Worm (Caenorhabditis elegans) whole organism, L1 larva: Measurements from ENCODE around the gene prp-3.

Source experiments
- C16A3.4 ChIP-seq: fragments of 150-350 bp; optimal IDR thresholded peaks from 2 replicates; lab custom pipeline; 2014; ENCODE audit warnings: missing biosample characterization, missing genetic modification characterization
- C34B4.2 ChIP-seq: sonication (generic microtip); optimal IDR thresholded peaks from 2 replicates; lab custom pipeline; 2017; ENCODE audit warnings: mild to moderate bottlenecking, missing genetic modification characterization, missing compliant biosample characterization
- F16B12.6 ChIP-seq: fragments of 150-350 bp; optimal IDR thresholded peaks from 2 replicates; lab custom pipeline; 2014; ENCODE audit warnings: missing biosample characterization, missing genetic modification characterization
- aly-2 ChIP-seq: fragments of 150-350 bp; optimal IDR thresholded peaks from 2 replicates; lab custom pipeline; 2014; ENCODE audit warnings: missing biosample characterization, missing genetic modification characterization
- ceh-63 ChIP-seq: fragments of 200-800 bp; sonication (Bioruptor generic); optimal IDR thresholded peaks from 2 replicates; lab custom pipeline; 2018; ENCODE audit warnings: mild to moderate bottlenecking, missing genetic modification characterization, missing compliant biosample characterization
- ceh-90 ChIP-seq: sonication (generic microtip); optimal IDR thresholded peaks from 2 replicates; lab custom pipeline; 2016; ENCODE audit warnings: missing genetic modification characterization, missing compliant biosample characterization
- dpl-1 ChIP-seq, 3 experiments: fragments of 150-350 bp in 2 of 3; sonication (generic microtip) in 1 of 3; optimal IDR thresholded peaks; 2 replicates each; lab custom pipeline; 2014 to 2017; ENCODE audit warnings: missing biosample characterization in 3 of 3, missing genetic modification characterization in 3 of 3, missing genetic modification reagents in 3 of 3
- efl-1 ChIP-seq, 4 experiments: fragments of 150-350 bp; optimal IDR thresholded peaks in 3 of 4; peaks in 1 of 4; 1 replicate in 1 of 4; 2 replicates in 3 of 4; lab custom pipeline; 2014; ENCODE audit warnings: missing biosample characterization in 2 of 4, missing genetic modification characterization in 2 of 4, missing genetic modification reagents in 2 of 4
- egl-13 ChIP-seq: sonication (generic microtip); optimal IDR thresholded peaks from 2 replicates; lab custom pipeline; 2016; ENCODE audit warnings: missing genotype, missing genetic modification reagents, missing genetic modification characterization, missing compliant biosample characterization
- fkh-8 ChIP-seq: sonication (generic microtip); optimal IDR thresholded peaks from 2 replicates; lab custom pipeline; 2016; ENCODE audit warnings: mild to moderate bottlenecking, missing genetic modification characterization, missing compliant biosample characterization
- grh-1 ChIP-seq: fragments of 200-800 bp; sonication (Bioruptor generic); IDR thresholded peaks from 2 replicates; pipeline ENCODE4 v1.3.6; 2022; ENCODE audit warnings: missing genetic modification reagents, missing genetic modification characterization, missing compliant biosample characterization
- hlh-17 ChIP-seq: fragments of 200-800 bp; sonication (Bioruptor generic); optimal IDR thresholded peaks from 2 replicates; lab custom pipeline; 2018; ENCODE audit warnings: missing genetic modification characterization, mild to moderate bottlenecking, missing compliant biosample characterization, moderate library complexity, borderline replicate concordance
- hlh-4 ChIP-seq: sonication (generic microtip); optimal IDR thresholded peaks from 2 replicates; lab custom pipeline; 2016; ENCODE audit warnings: mild to moderate bottlenecking, missing genetic modification characterization, missing compliant biosample characterization
- hpl-2 ChIP-seq: fragments of 150-350 bp; optimal IDR thresholded peaks from 2 replicates; lab custom pipeline; 2014; ENCODE audit warnings: missing biosample characterization, missing genetic modification reagents, missing genetic modification characterization
- irx-1 ChIP-seq: sonication (generic microtip); optimal IDR thresholded peaks from 2 replicates; lab custom pipeline; 2016; ENCODE audit warnings: missing genetic modification characterization, missing compliant biosample characterization
- isw-1 ChIP-seq: fragments of 200-800 bp; sonication (Bioruptor generic); IDR thresholded peaks from 2 replicates; pipeline ENCODE4 v1.3.6; 2022; ENCODE audit warnings: missing genetic modification characterization, missing compliant biosample characterization
- lin-13 ChIP-seq: fragments of 150-350 bp; optimal IDR thresholded peaks from 2 replicates; lab custom pipeline; 2014; ENCODE audit warnings: missing biosample characterization, missing genetic modification reagents, missing genetic modification characterization
- lin-15B ChIP-seq: fragments of 150-350 bp; sonication (generic microtip); optimal IDR thresholded peaks from 3 replicates; lab custom pipeline; 2014; ENCODE audit warnings: missing biosample characterization, missing genetic modification characterization
- lin-35 ChIP-seq, 2 experiments: fragments of 150-350 bp; optimal IDR thresholded peaks; 2 replicates each; lab custom pipeline; 2014; ENCODE audit warnings: missing biosample characterization in 2 of 2, missing genetic modification characterization in 2 of 2, missing genetic modification reagents in 2 of 2
- lsy-2 ChIP-seq, 2 experiments: fragments of 150-350 bp; optimal IDR thresholded peaks; 2 replicates each; lab custom pipeline; 2014; ENCODE audit warnings: missing biosample characterization in 2 of 2, missing genetic modification characterization in 2 of 2
- mdl-1 ChIP-seq, 2 experiments: fragments of 150-350 bp; optimal IDR thresholded peaks; 2 replicates each; lab custom pipeline; 2014 to 2017; ENCODE audit warnings: missing biosample characterization in 2 of 2, missing genetic modification characterization in 2 of 2, inconsistent platforms in 1 of 2
- mef-2 ChIP-seq: fragments of 150-350 bp; optimal IDR thresholded peaks from 2 replicates; lab custom pipeline; 2014; ENCODE audit warnings: missing biosample characterization, missing genetic modification characterization
- mep-1 ChIP-seq: fragments of 150-350 bp; optimal IDR thresholded peaks from 2 replicates; lab custom pipeline; 2014; ENCODE audit warnings: missing biosample characterization, missing genetic modification characterization
- nhr-19 ChIP-seq: fragments of 200-800 bp; sonication (Bioruptor generic); conservative IDR thresholded peaks from 2 replicates; pipeline ENCODE4 v1.3.6; 2022; ENCODE audit warnings: missing genetic modification characterization, missing compliant biosample characterization
- nhr-20 ChIP-seq: sonication (generic microtip); optimal IDR thresholded peaks from 2 replicates; lab custom pipeline; 2016; ENCODE audit warnings: mild to moderate bottlenecking, missing genetic modification characterization, missing compliant biosample characterization
- nhr-28 ChIP-seq: fragments of 150-350 bp; optimal IDR thresholded peaks from 2 replicates; lab custom pipeline; 2014; ENCODE audit warnings: missing biosample characterization, missing genetic modification characterization
- nhr-71 ChIP-seq: sonication (generic microtip); optimal IDR thresholded peaks from 2 replicates; lab custom pipeline; 2016; ENCODE audit warnings: mild to moderate bottlenecking, missing genetic modification characterization, moderate library complexity, missing compliant biosample characterization
- nhr-76 ChIP-seq: sonication (generic microtip); optimal IDR thresholded peaks from 2 replicates; lab custom pipeline; 2017; ENCODE audit warnings: missing biosample characterization, missing genetic modification characterization
- nhr-77 ChIP-seq: fragments of 150-350 bp; optimal IDR thresholded peaks from 2 replicates; lab custom pipeline; 2014; ENCODE audit warnings: missing biosample characterization, missing genetic modification characterization
- nhr-84 ChIP-seq: sonication (generic microtip); optimal IDR thresholded peaks from 2 replicates; lab custom pipeline; 2017; ENCODE audit warnings: missing biosample characterization, missing genetic modification characterization
- nhr-85 ChIP-seq: sonication (generic microtip); peaks from one replicate; lab custom pipeline; 2016; ENCODE audit warnings: missing genetic modification characterization, inconsistent platforms, missing compliant biosample characterization
- nhr-90 ChIP-seq: sonication (generic microtip); optimal IDR thresholded peaks from 2 replicates; lab custom pipeline; 2016; ENCODE audit warnings: mild to moderate bottlenecking, missing genetic modification characterization, missing compliant biosample characterization; ENCODE audit not compliant: poor library complexity
- pag-3 ChIP-seq: sonication (generic microtip); optimal IDR thresholded peaks from 2 replicates; lab custom pipeline; 2017; ENCODE audit warnings: missing genetic modification characterization, mild to moderate bottlenecking, missing compliant biosample characterization, antibody characterized with exemption, borderline replicate concordance; ENCODE audit not compliant: insufficient read depth
- pax-3 ChIP-seq: fragments of 200-800 bp; sonication (Bioruptor generic); optimal IDR thresholded peaks from 2 replicates; lab custom pipeline; 2018; ENCODE audit warnings: mild to moderate bottlenecking, missing genetic modification characterization, moderate library complexity, missing compliant biosample characterization
- rnt-1 ChIP-seq: sonication (generic microtip); optimal IDR thresholded peaks from 2 replicates; lab custom pipeline; 2016; ENCODE audit warnings: mild to moderate bottlenecking, missing genetic modification characterization, moderate library complexity, missing compliant biosample characterization
- skn-1 ChIP-seq: fragments of 150-350 bp; optimal IDR thresholded peaks from 2 replicates; lab custom pipeline; 2014; ENCODE audit warnings: missing biosample characterization, missing genetic modification characterization
- snu-23 ChIP-seq: sonication (generic microtip); optimal IDR thresholded peaks from 2 replicates; lab custom pipeline; 2016; ENCODE audit warnings: missing genetic modification characterization, missing compliant biosample characterization
- sptf-1 ChIP-seq: fragments of 150-350 bp; optimal IDR thresholded peaks from 2 replicates; lab custom pipeline; 2014; ENCODE audit warnings: missing biosample characterization, missing genetic modification characterization
- sup-37 ChIP-seq: fragments of 200-800 bp; sonication (Bioruptor generic); optimal IDR thresholded peaks from 2 replicates; lab custom pipeline; 2018; ENCODE audit warnings: mild to moderate bottlenecking, missing genetic modification characterization, missing compliant biosample characterization
- swsn-7 ChIP-seq: sonication (generic microtip); optimal IDR thresholded peaks from 2 replicates; lab custom pipeline; 2016; ENCODE audit warnings: missing genetic modification characterization, missing compliant biosample characterization
- tbx-2 ChIP-seq: sonication (generic microtip); optimal IDR thresholded peaks from 2 replicates; lab custom pipeline; 2016; ENCODE audit warnings: missing genetic modification characterization, missing compliant biosample characterization
- tlp-1 ChIP-seq: fragments of 150-350 bp; optimal IDR thresholded peaks from 2 replicates; lab custom pipeline; 2014; ENCODE audit warnings: missing biosample characterization, missing genetic modification characterization
- vab-15 ChIP-seq: sonication (generic microtip); optimal IDR thresholded peaks from 2 replicates; lab custom pipeline; 2017; ENCODE audit warnings: missing genotype, mild to moderate bottlenecking, missing genetic modification characterization, missing compliant biosample characterization
- zip-4 ChIP-seq: fragments of 200-800 bp; sonication (Bioruptor generic); optimal IDR thresholded peaks from 2 replicates; lab custom pipeline; 2018; ENCODE audit warnings: mild to moderate bottlenecking, missing genetic modification characterization, moderate library complexity, missing compliant biosample characterization

Gene prp-3

DNA sequence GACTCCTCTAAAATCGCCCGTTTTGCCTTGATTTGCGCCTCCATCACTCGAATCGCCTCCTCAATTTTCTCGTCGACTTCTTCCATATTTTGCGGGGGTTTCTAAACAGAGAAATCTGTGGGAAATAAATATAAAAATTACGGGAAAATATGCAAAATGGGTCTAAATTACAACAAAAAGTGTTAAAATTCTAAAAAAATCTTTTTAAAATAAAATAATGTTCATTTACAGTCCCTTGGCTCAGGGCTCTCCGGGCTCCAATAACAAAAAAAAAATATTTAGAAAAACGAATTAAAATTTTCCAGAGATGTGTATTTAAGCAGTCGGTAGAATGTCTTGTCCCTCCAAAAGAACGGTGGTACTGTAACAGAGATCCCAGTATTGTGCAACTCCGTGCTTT lies 3.9 kb downstream of the prp-3 start, which contains the start of gene M03C11.6:
Gene M03C11.6 (minus strand): TSS at position 101 of the 400 bp plus-strand sequence.
- TF ChIP-seq sptf-1 (tag; lab: Kevin White, UChicago) (no peak), fkh-8 (tag; lab: Kevin White, UChicago) (no peak), hpl-2 (no peak), egl-13 (tag; lab: Kevin White, UChicago) (no peak), hlh-17 (GFP tag; lab: Kevin White, UChicago) (no peak), pag-3 (tag; lab: Kevin White, UChicago) (no peak), rnt-1 (tag; lab: Kevin White, UChicago) (no peak), zip-4 (no peak), hlh-4 (no peak), irx-1 (tag; lab: Kevin White, UChicago) (no peak)

DNA sequence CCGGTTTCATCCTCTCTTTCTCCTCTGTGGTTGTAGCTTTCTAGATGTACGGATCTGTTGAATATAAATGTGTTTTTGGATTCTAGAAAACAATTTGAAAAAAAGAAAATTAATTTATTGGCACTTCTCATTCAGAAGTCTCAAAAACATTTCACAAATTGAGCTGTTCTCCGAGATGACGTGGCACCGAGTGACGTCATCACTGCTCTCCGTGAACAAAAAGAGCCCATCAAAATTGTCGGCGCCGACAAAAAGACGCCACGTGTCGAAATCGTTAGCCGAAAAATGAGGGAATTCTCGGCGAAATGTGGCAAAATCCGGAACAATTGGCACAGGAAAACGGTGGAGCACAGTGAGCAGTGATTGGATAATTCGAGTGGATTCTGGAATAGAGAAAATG lies 6.1 kb downstream of the prp-3 start:
- TF ChIP-seq nhr-85 (no peak), pax-3 (no peak), nhr-84 (tag; lab: Kevin White, UChicago) (no peak), lin-13 (GFP tag; lab: Kevin White, UChicago) (no peak)

DNA sequence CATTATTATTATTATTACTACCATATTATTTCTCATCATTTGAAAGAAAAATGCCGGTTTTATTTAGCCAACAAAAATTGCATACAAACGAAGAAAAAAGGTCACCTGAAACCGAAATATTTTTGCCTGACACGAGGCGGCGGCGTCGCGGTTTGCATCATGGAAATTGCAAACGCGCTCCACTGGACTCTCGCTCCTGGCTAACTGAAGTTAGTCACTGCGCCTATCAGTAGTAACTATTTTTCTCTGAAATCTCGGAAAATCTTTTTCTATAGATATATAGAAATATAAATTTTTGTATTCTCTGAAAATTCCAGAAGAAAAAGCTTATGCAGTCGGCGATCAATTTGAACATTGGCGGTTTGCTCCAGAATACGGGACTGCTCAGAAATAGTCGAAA lies 12.0 kb downstream of the prp-3 start, which contains the start of gene ymel-1:
Gene ymel-1 (plus strand): TSS at position 318 of the 400 bp plus-strand sequence.
- TF ChIP-seq lin-35 (GFP tag; optimal IDR thresholded peaks at IDR 0.05; lab: Kevin White, UChicago) = peak; percentile 44 to 60
- TF ChIP-seq nhr-90 = peak; percentile 24
- peak; percentile 17 for TF ChIP-seq skn-1 (tag; lab: Kevin White, UChicago)
- TF ChIP-seq lin-13 (GFP tag; lab: Kevin White, UChicago) = peak; percentile 23
- TF ChIP-seq ceh-63 (GFP tag; lab: Kevin White, UChicago) = no peak
- peak; percentile 60 for TF ChIP-seq nhr-71 (tag; lab: Kevin White, UChicago)
- no peak for TF ChIP-seq vab-15
- peak; percentile 48 for TF ChIP-seq aly-2 (tag; lab: Kevin White, UChicago)
- TF ChIP-seq C34B4.2 = no peak
- TF ChIP-seq F16B12.6 = no peak
- TF ChIP-seq swsn-7 (tag; lab: Kevin White, UChicago) = peak; percentile 25
- TF ChIP-seq nhr-85 = peak; percentile 72
- TF ChIP-seq dpl-1 (GFP tag; optimal IDR thresholded peaks at IDR 0.05; lab: Kevin White, UChicago) = peak in 2 of 3 experiments; percentile 11 to 33
- TF ChIP-seq snu-23 (GFP tag; lab: Kevin White, UChicago) = peak; percentile 41
- no peak for TF ChIP-seq grh-1 (GFP tag; lab: Robert Waterston, UW)
- peak; percentile 11 to 49 for TF ChIP-seq lsy-2 (tag; optimal IDR thresholded peaks at IDR 0.05; lab: Kevin White, UChicago)
- peak in 1 of 2 experiments; percentile 34 for TF ChIP-seq mdl-1 (tag; optimal IDR thresholded peaks at IDR 0.05; lab: Kevin White, UChicago)
- peak; percentile 59 for TF ChIP-seq mep-1 (tag; lab: Kevin White, UChicago)
- TF ChIP-seq nhr-19 (GFP tag; lab: Robert Waterston, UW) = peak; percentile 27; the same call in 1 of the 2 replicates
- no peak for TF ChIP-seq sup-37 (GFP tag; lab: Kevin White, UChicago)
- TF ChIP-seq mef-2 (tag; lab: Kevin White, UChicago) = no peak
- peak; percentile 1; the same call in 1 of the 2 replicates for TF ChIP-seq isw-1 (GFP tag; lab: Robert Waterston, UW)
- TF ChIP-seq ceh-90 (tag; lab: Kevin White, UChicago) = no peak
- TF ChIP-seq nhr-20 (tag; lab: Kevin White, UChicago) = peak; percentile 33
- TF ChIP-seq nhr-77 (tag; lab: Kevin White, UChicago) = no peak
- peak; percentile 26 for TF ChIP-seq tbx-2 (tag; lab: Kevin White, UChicago)
- peak; percentile 30 for TF ChIP-seq C16A3.4 (tag; lab: Kevin White, UChicago)
- TF ChIP-seq efl-1 (optimal IDR thresholded peaks at IDR 0.05; lab: Kevin White, UChicago) = peak; percentile 31 to 43
- peak in 1 of 2 experiments; percentile 49 for TF ChIP-seq efl-1 (GFP tag; optimal IDR thresholded peaks at IDR 0.05 in 1 of 2; lab: Kevin White, UChicago)
- no peak for TF ChIP-seq tlp-1 (tag; lab: Kevin White, UChicago)
- no peak for TF ChIP-seq nhr-76 (tag; lab: Kevin White, UChicago)
- peak; percentile 56 for TF ChIP-seq lin-15B
- TF ChIP-seq nhr-28 (tag; lab: Kevin White, UChicago) = no peak
